Worm (Caenorhabditis elegans) whole organism, mixed stage, embryonic: ENCODE data around the gene tbc-6.

Source experiments
- M03D4.4 ChIP-seq: sonication (generic microtip); optimal IDR thresholded peaks from 2 replicates; lab custom pipeline; 2017; ENCODE audit warnings: mild to moderate bottlenecking, missing genetic modification characterization, missing compliant biosample characterization
- blmp-1 ChIP-seq: fragments of 150-350 bp; optimal IDR thresholded peaks from 2 replicates; lab custom pipeline; 2014; ENCODE audit warnings: missing biosample characterization, missing genetic modification characterization
- elt-3 ChIP-seq: fragments of 150-350 bp; optimal IDR thresholded peaks from 2 replicates; lab custom pipeline; 2014; ENCODE audit warnings: missing biosample characterization, missing genetic modification characterization
- mab-5 ChIP-seq: fragments of 150-350 bp; optimal IDR thresholded peaks from 2 replicates; lab custom pipeline; 2014; ENCODE audit warnings: missing biosample characterization, missing genetic modification characterization
- nhr-237 ChIP-seq: fragments of 150-350 bp; optimal IDR thresholded peaks from 2 replicates; lab custom pipeline; 2014; ENCODE audit warnings: missing biosample characterization, missing genetic modification characterization
- nhr-76 ChIP-seq: sonication (generic microtip); optimal IDR thresholded peaks from 2 replicates; lab custom pipeline; 2017; ENCODE audit warnings: missing biosample characterization, missing genetic modification characterization
- snpc-4 ChIP-seq: fragments of 150-350 bp; optimal IDR thresholded peaks from 2 replicates; lab custom pipeline; 2014; ENCODE audit warnings: missing biosample characterization, missing genetic modification characterization
- unc-39 ChIP-seq: fragments of 150-350 bp; optimal IDR thresholded peaks from 2 replicates; lab custom pipeline; 2014; ENCODE audit warnings: missing biosample characterization, missing genetic modification characterization
- unc-62 ChIP-seq: fragments of 150-350 bp; optimal IDR thresholded peaks from 2 replicates; lab custom pipeline; 2014; ENCODE audit warnings: missing biosample characterization, missing genetic modification reagents, missing genetic modification characterization
- zip-8 ChIP-seq: fragments of 150-350 bp; optimal IDR thresholded peaks from 2 replicates; lab custom pipeline; 2014; ENCODE audit warnings: missing biosample characterization, missing genetic modification characterization

DNA sequence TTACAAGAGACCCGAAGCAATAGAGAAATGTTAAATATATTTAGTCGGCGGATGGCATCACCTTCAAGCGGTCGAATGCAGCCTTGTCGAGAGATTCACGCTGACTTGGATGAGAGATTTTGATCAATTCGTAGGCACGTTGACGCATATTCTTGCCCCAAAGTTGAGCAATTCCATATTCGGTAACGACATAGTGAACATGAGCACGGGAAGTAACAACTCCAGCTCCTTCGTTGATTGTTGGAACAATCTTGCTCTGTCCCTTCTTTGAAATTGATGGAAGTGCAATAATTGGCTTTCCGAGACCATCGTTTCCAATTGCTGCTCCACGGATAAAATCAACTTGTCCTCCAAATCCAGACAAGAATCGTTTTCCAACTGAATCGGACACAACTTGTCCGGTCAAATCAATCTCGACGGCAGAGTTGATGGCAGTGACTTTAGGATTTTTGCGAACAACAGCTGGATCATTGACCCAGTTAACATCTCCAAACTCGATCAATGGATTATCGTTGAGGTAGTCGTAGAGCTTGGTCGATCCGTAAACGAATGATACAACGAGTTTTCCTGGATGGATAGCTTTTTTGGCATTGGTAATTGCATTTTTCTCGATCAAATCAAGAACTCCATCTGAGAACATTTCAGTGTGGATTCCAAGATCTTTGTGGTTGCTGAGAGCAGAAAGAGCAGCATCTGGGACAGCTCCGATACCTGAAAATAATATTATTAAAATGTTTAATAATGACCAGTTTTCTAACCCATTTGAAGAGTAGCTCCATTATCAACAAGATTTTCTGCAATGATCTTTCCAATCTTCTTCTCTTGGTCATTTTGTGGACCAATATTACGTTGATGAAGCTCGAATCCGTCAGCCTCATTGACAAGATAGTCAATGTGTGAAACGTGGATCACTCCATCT lies 41.0 kb downstream of the tbc-6 start:
- TF ChIP-seq unc-39 (no peak), snpc-4 (tag; lab: Kevin White, UChicago) (no peak), nhr-237 (no peak), unc-62 (GFP tag; lab: Kevin White, UChicago) (no peak), zip-8 (no peak), elt-3 (no peak), mab-5 (tag; lab: Kevin White, UChicago) (no peak), M03D4.4 (tag; lab: Kevin White, UChicago) (no peak), blmp-1 (tag; lab: Kevin White, UChicago) (no peak), nhr-76 (no peak)
